Worm (Caenorhabditis elegans): ENCODE data around the gene K10C2.14.

- TF ChIP-seq W03F9.2 (tag; optimal IDR thresholded peaks at IDR 0.05) = no peak
- TF ChIP-seq dao-5 (tag; optimal IDR thresholded peaks at IDR 0.05) = no peak
- no peak for TF ChIP-seq him-1 (tag; optimal IDR thresholded peaks at IDR 0.05)
These were observed 6.2 kb upstream of the K10C2.14 start, which contains the start of gene asp-14 for ce11 chrX:6446564-6446963.
